Fruit fly (Drosophila melanogaster): ENCODE results near the gene bowl.
A peak's percentile ranks its signal among the peaks of the same experiment; 100 is the strongest.

Gene bowl

dm6 chr2L:3789290-3790067 is 18.0 kb downstream of the bowl start (continued):
- TF ChIP-seq nerfin-2 (GFP tag; IDR thresholded peaks at IDR 0.05; ENCODE audit: partially characterized antibody) (no peak), CG13296 (GFP tag; optimal IDR thresholded peaks at IDR 0.05) (no peak), dysf (GFP tag; IDR thresholded peaks at IDR 0.05) (peak; percentile 81), slbo (GFP tag; IDR thresholded peaks at IDR 0.05) (peak; percentile 61), pros (GFP tag; optimal IDR thresholded peaks at IDR 0.05) (peak; percentile 98), Chrac-16 (GFP tag; optimal IDR thresholded peaks at IDR 0.05) (peak; percentile 72), Hmr (GFP tag; optimal IDR thresholded peaks at IDR 0.05) (peak; percentile 41), ssp (GFP tag; IDR thresholded peaks at IDR 0.05) (peak; percentile 77), cg (GFP tag; optimal IDR thresholded peaks at IDR 0.05) (peak; percentile 53), B-H2 (GFP tag; optimal IDR thresholded peaks at IDR 0.05) (no peak), CG1603 (tag; optimal IDR thresholded peaks at IDR 0.05) (no peak), CG7357 (GFP tag; IDR thresholded peaks at IDR 0.05) (peak; percentile 73; the same call in 1 of the 3 replicates), Max (GFP tag; optimal IDR thresholded peaks at IDR 0.05) (no peak), Hr3 (GFP tag; optimal IDR thresholded peaks at IDR 0.05) (peak; percentile 84), pfk (GFP tag; optimal IDR thresholded peaks at IDR 0.05) (no peak), CG3995 (GFP tag; optimal IDR thresholded peaks at IDR 0.05) (no peak), CG8924 (tag; optimal IDR thresholded peaks at IDR 0.05) (peak; percentile 91), HLH3B (GFP tag; IDR thresholded peaks at IDR 0.05) (peak; percentile 91), CG7987 (GFP tag; optimal IDR thresholded peaks at IDR 0.05) (peak; percentile 7), CG10462 (GFP tag; optimal IDR thresholded peaks at IDR 0.05) (peak; percentile 25), lov (optimal IDR thresholded peaks at IDR 0.05) (no peak), lov (GFP tag; IDR thresholded peaks at IDR 0.05) (peak; percentile 84; the same call in 2 of the 3 replicates), CG10543 (GFP tag; optimal IDR thresholded peaks at IDR 0.05) (no peak), Rfx (GFP tag; IDR thresholded peaks at IDR 0.05) (peak; percentile 62), CG34224 (GFP tag; IDR thresholded peaks at IDR 0.05; ENCODE audit: partially characterized antibody) (no peak), CG14014 (GFP tag; IDR thresholded peaks at IDR 0.05) (peak; percentile 82), ci (GFP tag; IDR thresholded peaks at IDR 0.05) (peak; percentile 93), Rx (GFP tag; IDR thresholded peaks at IDR 0.05) (peak; percentile 55), zen (tag; optimal IDR thresholded peaks at IDR 0.05) (peak; percentile 66), CG1832 (GFP tag; optimal IDR thresholded peaks at IDR 0.05) (peak; percentile 53), slp2 (GFP tag; optimal IDR thresholded peaks at IDR 0.05) (no peak), fru (optimal IDR thresholded peaks at IDR 0.05) (no peak), Spps (tag; optimal IDR thresholded peaks at IDR 0.05) (peak; percentile 79), CG11093 (GFP tag; IDR thresholded peaks at IDR 0.05) (peak; percentile 76), trh (GFP tag; optimal IDR thresholded peaks at IDR 0.05) (peak; percentile 30), Dek (tag; optimal IDR thresholded peaks at IDR 0.05) (peak; percentile 70), vfl (GFP tag; optimal IDR thresholded peaks at IDR 0.05) (no peak), wdn (GFP tag; IDR thresholded peaks at IDR 0.05) (no peak), row (GFP tag; IDR thresholded peaks at IDR 0.05) (peak; percentile 84), grau (tag; optimal IDR thresholded peaks at IDR 0.05) (peak; percentile 81), mam (GFP tag; optimal IDR thresholded peaks at IDR 0.05) (no peak), ash1 (GFP tag; optimal IDR thresholded peaks at IDR 0.05) (no peak), Abd-B (GFP tag; optimal IDR thresholded peaks at IDR 0.05) (peak; percentile 75), CG6813 (GFP tag; optimal IDR thresholded peaks at IDR 0.05) (peak; percentile 51), CG14965 (GFP tag; optimal IDR thresholded peaks at IDR 0.05; ENCODE audit: borderline replicate concordance) (no peak), CG17385 (GFP tag; optimal IDR thresholded peaks at IDR 0.05) (peak; percentile 87), sens (GFP tag) (peak; percentile 64), cad (GFP tag; optimal IDR thresholded peaks at IDR 0.05) (no peak), slou (GFP tag; optimal IDR thresholded peaks at IDR 0.05) (no peak), D (optimal IDR thresholded peaks at IDR 0.05) (no peak), D (GFP tag; optimal IDR thresholded peaks at IDR 0.05) (peak; percentile 84)

All from whole organism, embryonic.